Fruit fly (Drosophila melanogaster) whole organism, embryonic: ENCODE results near the gene CG31100.

Source experiments
- CG18262 ChIP-seq: fragments of 200-800 bp; optimal IDR thresholded peaks from 3 replicates; lab custom pipeline; 2019; ENCODE audit warnings: missing biosample characterization, mild to moderate bottlenecking, missing genetic modification characterization, moderate library complexity
- NC2β ChIP-seq: fragments of 200-800 bp; sonication (Bioruptor generic); optimal IDR thresholded peaks from 2 replicates; lab custom pipeline; 2016; ENCODE audit warnings: missing biosample characterization, missing genetic modification characterization
- crc ChIP-seq: fragments of 200-800 bp; sonication (Bioruptor generic); optimal IDR thresholded peaks from 2 replicates; lab custom pipeline; 2016; ENCODE audit warnings: missing biosample characterization, missing genetic modification characterization
- oc ChIP-seq: fragments of 200-800 bp; sonication (Bioruptor generic); optimal IDR thresholded peaks from 2 replicates; lab custom pipeline; 2018; ENCODE audit warnings: missing biosample characterization, mild to moderate bottlenecking, missing genetic modification characterization, moderate library complexity
- zfh1 ChIP-seq: fragments of 200-800 bp; sonication (Bioruptor generic); IDR thresholded peaks from 3 replicates; pipeline ENCODE4 v1.3.6; 2022; ENCODE audit warnings: missing biosample characterization, missing genetic modification characterization

- no peak for TF ChIP-seq zfh1 (GFP tag; lab: Robert Waterston, UW)
- no peak for TF ChIP-seq crc (GFP tag; lab: Kevin White, UChicago)
- TF ChIP-seq oc (tag; lab: Kevin White, UChicago) = no peak
- TF ChIP-seq NC2β = no peak
- no peak for TF ChIP-seq CG18262
Observed at dm6 chr3R:8997397-8997796, 6.1 kb downstream of the CG31100 start, which contains the start of gene CG11977.
